Worm (Caenorhabditis elegans) whole organism, early embryonic: Measurements from ENCODE around the gene C27D6.3.

Experiments used
- B0310.2 ChIP-seq: sonication (generic microtip); optimal IDR thresholded peaks from 2 replicates; lab custom pipeline; 2016; ENCODE audit warnings: mild to moderate bottlenecking, missing genetic modification characterization, missing compliant biosample characterization
- F13C5.2 ChIP-seq: sonication (generic microtip); optimal IDR thresholded peaks from 2 replicates; lab custom pipeline; 2017; ENCODE audit warnings: mild to moderate bottlenecking, missing genetic modification characterization, inconsistent platforms, missing compliant biosample characterization
- aly-1 ChIP-seq: sonication (generic microtip); optimal IDR thresholded peaks from 2 replicates; lab custom pipeline; 2016; ENCODE audit warnings: missing genetic modification characterization, missing compliant biosample characterization
- ama-1 ChIP-seq: fragments of 150-350 bp; optimal IDR thresholded peaks from 2 replicates; lab custom pipeline; 2014
- ceh-13 ChIP-seq: fragments of 200-800 bp; sonication (Bioruptor generic); optimal IDR thresholded peaks from 2 replicates; lab custom pipeline; 2018; ENCODE audit warnings: mild to moderate bottlenecking, missing genetic modification characterization, missing compliant biosample characterization
- ceh-36 ChIP-seq: sonication (generic microtip); optimal IDR thresholded peaks from 2 replicates; lab custom pipeline; 2016; ENCODE audit warnings: missing genetic modification characterization, inconsistent platforms, missing compliant biosample characterization
- ets-7 ChIP-seq: sonication (generic microtip); optimal IDR thresholded peaks from 2 replicates; lab custom pipeline; 2016; ENCODE audit warnings: missing genotype, missing genetic modification characterization, missing compliant biosample characterization
- flt-1 ChIP-seq: fragments of 200-800 bp; sonication (Bioruptor generic); IDR thresholded peaks from 2 replicates; pipeline ENCODE4 v1.3.6; 2022; ENCODE audit warnings: missing genetic modification characterization, missing compliant biosample characterization
- hmbx-1 ChIP-seq: sonication (generic microtip); optimal IDR thresholded peaks from 2 replicates; lab custom pipeline; 2016; ENCODE audit warnings: mild to moderate bottlenecking, missing genetic modification characterization, missing compliant biosample characterization
- hmg-4 ChIP-seq: fragments of 200-800 bp; sonication (Bioruptor generic); optimal IDR thresholded peaks from 2 replicates; lab custom pipeline; 2018; ENCODE audit warnings: mild to moderate bottlenecking, missing genetic modification characterization, missing compliant biosample characterization
- hnd-1 ChIP-seq: sonication (generic microtip); optimal IDR thresholded peaks from 2 replicates; lab custom pipeline; 2016; ENCODE audit warnings: missing genetic modification characterization, missing compliant biosample characterization
- pes-1 ChIP-seq: fragments of 200-800 bp; sonication (Bioruptor generic); IDR thresholded peaks from 2 replicates; pipeline ENCODE4 v1.3.6; 2022; ENCODE audit warnings: missing genetic modification reagents, missing genetic modification characterization, missing compliant biosample characterization
- scrt-1 ChIP-seq: fragments of 200-800 bp; sonication (Bioruptor generic); IDR thresholded peaks from 2 replicates; pipeline ENCODE4 v1.3.6; 2022; ENCODE audit warnings: missing genetic modification characterization, missing compliant biosample characterization
- sea-1 ChIP-seq: fragments of 200-800 bp; sonication (Bioruptor generic); conservative IDR thresholded peaks from 2 replicates; pipeline ENCODE4 v1.3.6; 2022; ENCODE audit warnings: missing genetic modification characterization, missing compliant biosample characterization
- tbx-11 ChIP-seq: fragments of 200-800 bp; sonication (Bioruptor generic); IDR thresholded peaks from 2 replicates; pipeline ENCODE4 v1.3.6; 2022; ENCODE audit warnings: missing genetic modification characterization, missing compliant biosample characterization
- tbx-37 ChIP-seq: fragments of 200-800 bp; sonication (Bioruptor generic); conservative IDR thresholded peaks from 2 replicates; pipeline ENCODE4 v1.3.6; 2022; ENCODE audit warnings: missing genetic modification reagents, missing genetic modification characterization, missing compliant biosample characterization
- tra-4 ChIP-seq: sonication (generic microtip); optimal IDR thresholded peaks from 2 replicates; lab custom pipeline; 2017; ENCODE audit warnings: missing genetic modification characterization, missing compliant biosample characterization

C27D6.3 gene

ce11 chrII:5187934-5188333 is 13.7 kb upstream of the C27D6.3 start:
- TF ChIP-seq ets-7 (tag; lab: Kevin White, UChicago) = no peak
- TF ChIP-seq ceh-36 (tag; lab: Kevin White, UChicago) = no peak
- TF ChIP-seq sea-1 = no peak
- no peak for TF ChIP-seq tbx-11 (GFP tag; lab: Robert Waterston, UW)
- no peak for TF ChIP-seq F13C5.2 (tag; lab: Kevin White, UChicago)
- no peak for TF ChIP-seq hmg-4 (GFP tag; lab: Kevin White, UChicago)
- no peak for TF ChIP-seq tra-4 (tag; lab: Kevin White, UChicago)
- no peak for TF ChIP-seq B0310.2 (tag; lab: Kevin White, UChicago)
- TF ChIP-seq tbx-37 (GFP tag; lab: Robert Waterston, UW) = no peak
- TF ChIP-seq scrt-1 = no peak
- no peak for TF ChIP-seq hnd-1
- TF ChIP-seq hmbx-1 (tag; lab: Kevin White, UChicago) = no peak
- no peak for TF ChIP-seq pes-1 (GFP tag; lab: Robert Waterston, UW)
- no peak for TF ChIP-seq flt-1
- TF ChIP-seq aly-1 = no peak
- no peak for TF ChIP-seq ama-1 (lab: Kevin White, UChicago)
- no peak for TF ChIP-seq ceh-13 (GFP tag; lab: Kevin White, UChicago)

DNA sequence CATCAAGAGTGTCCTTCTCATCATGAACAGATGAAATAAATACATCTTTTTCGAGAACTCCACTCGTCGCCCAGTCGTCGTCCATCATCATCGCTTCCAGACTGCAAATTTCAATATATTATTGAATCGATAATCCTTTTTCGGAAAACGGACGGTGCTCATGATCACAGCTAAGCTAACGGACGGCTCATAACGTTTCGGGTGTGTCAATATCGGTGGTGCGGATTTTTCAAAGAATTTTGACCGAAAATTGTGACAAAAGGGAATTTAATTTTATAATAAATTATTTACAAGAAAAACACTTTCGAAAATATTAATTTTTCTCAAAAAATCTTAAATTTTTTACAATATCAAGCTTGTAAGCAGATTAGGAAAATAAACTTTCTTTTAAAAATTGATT is 13.2 kb upstream of the C27D6.3 start, which contains the start of gene crh-2:
crh-2 (minus strand) TSS at position 101 of the 400 bp plus-strand sequence.
- TF ChIP-seq pes-1 (GFP tag; lab: Robert Waterston, UW) = no peak
- no peak for TF ChIP-seq ama-1 (lab: Kevin White, UChicago)
- no peak for TF ChIP-seq ceh-13 (GFP tag; lab: Kevin White, UChicago)
- no peak for TF ChIP-seq ets-7 (tag; lab: Kevin White, UChicago)
- TF ChIP-seq hnd-1 = no peak
- no peak for TF ChIP-seq flt-1
- no peak for TF ChIP-seq scrt-1
- TF ChIP-seq F13C5.2 (tag; lab: Kevin White, UChicago) = no peak
- no peak for TF ChIP-seq B0310.2 (tag; lab: Kevin White, UChicago)
- TF ChIP-seq hmbx-1 (tag; lab: Kevin White, UChicago) = no peak
- no peak for TF ChIP-seq aly-1
- no peak for TF ChIP-seq tra-4 (tag; lab: Kevin White, UChicago)
- no peak for TF ChIP-seq tbx-37 (GFP tag; lab: Robert Waterston, UW)
- TF ChIP-seq tbx-11 (GFP tag; lab: Robert Waterston, UW) = no peak
- TF ChIP-seq sea-1 = no peak

DNA sequence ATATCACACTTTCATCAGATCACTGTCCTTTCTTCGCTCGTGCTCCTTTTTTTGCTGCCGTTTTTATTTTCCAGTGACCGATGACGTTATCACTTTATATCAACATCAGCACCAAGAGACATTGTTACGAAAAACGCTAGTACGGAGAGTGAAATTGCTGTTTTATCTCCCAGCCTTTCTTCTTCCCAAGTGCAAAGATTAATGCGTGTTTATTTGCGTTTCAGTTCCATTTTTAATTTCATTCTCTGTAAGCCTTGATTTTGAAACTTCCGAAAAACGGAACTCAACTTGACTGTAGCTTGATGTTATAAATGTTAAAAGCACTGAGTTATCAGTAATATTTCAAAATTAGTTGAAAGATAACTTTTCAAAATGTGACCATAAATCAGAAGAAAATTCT is 12.6 kb upstream of the C27D6.3 start:
- TF ChIP-seq ceh-36 (tag; lab: Kevin White, UChicago) (no peak), ets-7 (tag; lab: Kevin White, UChicago) (no peak), ama-1 (lab: Kevin White, UChicago) (no peak), sea-1 (no peak), pes-1 (GFP tag; lab: Robert Waterston, UW) (no peak), hmbx-1 (tag; lab: Kevin White, UChicago) (no peak), F13C5.2 (tag; lab: Kevin White, UChicago) (no peak), scrt-1 (no peak), aly-1 (no peak), tbx-37 (GFP tag; lab: Robert Waterston, UW) (no peak), hmg-4 (GFP tag; lab: Kevin White, UChicago) (no peak), hnd-1 (no peak), flt-1 (no peak), B0310.2 (tag; lab: Kevin White, UChicago) (no peak), tra-4 (tag; lab: Kevin White, UChicago) (no peak), tbx-11 (GFP tag; lab: Robert Waterston, UW) (no peak), ceh-13 (GFP tag; lab: Kevin White, UChicago) (no peak)

- TF ChIP-seq ama-1 (lab: Kevin White, UChicago) (no peak), B0310.2 (tag; lab: Kevin White, UChicago) (no peak), tra-4 (tag; lab: Kevin White, UChicago) (no peak), flt-1 (no peak), ets-7 (tag; lab: Kevin White, UChicago) (no peak), F13C5.2 (tag; lab: Kevin White, UChicago) (no peak), tbx-11 (GFP tag; lab: Robert Waterston, UW) (no peak), scrt-1 (no peak), aly-1 (no peak), hmg-4 (GFP tag; lab: Kevin White, UChicago) (no peak), pes-1 (GFP tag; lab: Robert Waterston, UW) (no peak), tbx-37 (GFP tag; lab: Robert Waterston, UW) (no peak), sea-1 (no peak), ceh-36 (tag; lab: Kevin White, UChicago) (no peak), hnd-1 (no peak), ceh-13 (GFP tag; lab: Kevin White, UChicago) (no peak)
Measured at ce11 chrII:5185955-5186539, 11.8 kb upstream of the C27D6.3 start.

- TF ChIP-seq F13C5.2 (tag; lab: Kevin White, UChicago) = no peak
- no peak for TF ChIP-seq flt-1
- no peak for TF ChIP-seq scrt-1
- no peak for TF ChIP-seq ama-1 (lab: Kevin White, UChicago)
- no peak for TF ChIP-seq tra-4 (tag; lab: Kevin White, UChicago)
- TF ChIP-seq hnd-1 = no peak
Measured at ce11 chrII:5184661-5185545, 10.6 kb upstream of the C27D6.3 start.

DNA sequence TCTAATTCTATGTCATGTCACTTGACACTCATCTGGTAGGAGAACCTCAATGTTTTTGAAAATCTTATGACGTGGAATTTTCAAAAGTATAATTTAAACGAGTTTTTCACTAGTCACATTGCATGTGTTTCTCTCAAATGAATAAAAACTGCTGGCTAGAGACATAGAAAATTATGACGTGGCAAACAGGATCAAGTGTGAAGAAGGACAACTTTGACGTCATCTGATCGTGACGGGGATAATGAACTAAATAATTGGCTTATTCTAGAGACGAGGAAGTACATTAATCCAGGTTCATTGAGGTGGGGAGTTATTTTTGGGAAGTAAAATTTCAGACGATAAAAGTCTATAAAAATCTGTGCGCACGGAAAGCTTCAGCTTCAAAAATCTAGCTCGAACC is 8.9 kb upstream of the C27D6.3 start:
- no peak for TF ChIP-seq flt-1
- no peak for TF ChIP-seq tra-4 (tag; lab: Kevin White, UChicago)
- no peak for TF ChIP-seq ceh-36 (tag; lab: Kevin White, UChicago)
- TF ChIP-seq tbx-37 (GFP tag; lab: Robert Waterston, UW) = no peak
- no peak for TF ChIP-seq tbx-11 (GFP tag; lab: Robert Waterston, UW)
- TF ChIP-seq hnd-1 = no peak
- TF ChIP-seq ets-7 (tag; lab: Kevin White, UChicago) = no peak
- TF ChIP-seq B0310.2 (tag; lab: Kevin White, UChicago) = no peak
- no peak for TF ChIP-seq aly-1
- TF ChIP-seq scrt-1 = no peak
- no peak for TF ChIP-seq ceh-13 (GFP tag; lab: Kevin White, UChicago)
